Worm (Caenorhabditis elegans): ENCODE measurements around the gene F08G12.5.

- TF ChIP-seq gei-17 (GFP tag; optimal IDR thresholded peaks at IDR 0.05) = no peak
- TF ChIP-seq nhr-179 (tag; optimal IDR thresholded peaks at IDR 0.05) = no peak
- TF ChIP-seq unc-130 (GFP tag; optimal IDR thresholded peaks at IDR 0.05) = no peak
- no peak for TF ChIP-seq rec-8 (tag; optimal IDR thresholded peaks at IDR 0.05)
- TF ChIP-seq nfya-1 (tag; optimal IDR thresholded peaks at IDR 0.05; ENCODE audit: borderline replicate concordance, insufficient read depth) = no peak
- no peak for TF ChIP-seq madf-8 (GFP tag; conservative IDR thresholded peaks at IDR 0.05)
- TF ChIP-seq aptf-2 (GFP tag; conservative IDR thresholded peaks at IDR 0.05) = no peak
- TF ChIP-seq T26A5.8 (tag; optimal IDR thresholded peaks at IDR 0.05) = no peak
- no peak for TF ChIP-seq ceh-27 (GFP tag; optimal IDR thresholded peaks at IDR 0.05)
- no peak for TF ChIP-seq dpl-1 (GFP tag; optimal IDR thresholded peaks at IDR 0.05)
- no peak for TF ChIP-seq ztf-6 (GFP tag; IDR thresholded peaks at IDR 0.05)
- no peak for TF ChIP-seq hlh-26 (GFP tag; conservative IDR thresholded peaks at IDR 0.05)
These were observed 16.7 kb upstream of the F08G12.5 start, which contains the start of gene ZK455.5 for ce11 chrX:11326827-11327226.

Measured in whole organism, young adult.